Worm (Caenorhabditis elegans) whole organism, L1 larva: Measurements from ENCODE around the gene F23B12.1.
"Not testable (repeated sequence)": the region's sequence is repeated elsewhere in the genome, so short reads cannot be mapped to it uniquely, and the experiment has no call there.

ENCODE experiments used
- C34B4.2 ChIP-seq: sonication (generic microtip); optimal IDR thresholded peaks from 2 replicates; lab custom pipeline; 2017; ENCODE audit warnings: mild to moderate bottlenecking, missing genetic modification characterization, missing compliant biosample characterization
- Y116A8C.19 ChIP-seq: sonication (generic microtip); optimal IDR thresholded peaks from 2 replicates; lab custom pipeline; 2016; ENCODE audit warnings: missing compliant biosample characterization, missing genetic modification characterization, borderline replicate concordance
- aha-1 ChIP-seq: fragments of 150-350 bp; optimal IDR thresholded peaks from 2 replicates; lab custom pipeline; 2014; ENCODE audit warnings: missing biosample characterization, missing genetic modification characterization
- aly-2 ChIP-seq: fragments of 150-350 bp; optimal IDR thresholded peaks from 2 replicates; lab custom pipeline; 2014; ENCODE audit warnings: missing biosample characterization, missing genetic modification characterization
- ceh-82 ChIP-seq, 3 experiments: fragments of 150-350 bp in 1 of 3; sonication (generic microtip) in 2 of 3; optimal IDR thresholded peaks; 2 replicates each; lab custom pipeline; 2014 to 2017; ENCODE audit warnings: missing biosample characterization in 3 of 3, missing genetic modification characterization in 3 of 3
- dpl-1 ChIP-seq, 3 experiments: fragments of 150-350 bp in 2 of 3; sonication (generic microtip) in 1 of 3; optimal IDR thresholded peaks; 2 replicates each; lab custom pipeline; 2014 to 2017; ENCODE audit warnings: missing biosample characterization in 3 of 3, missing genetic modification characterization in 3 of 3, missing genetic modification reagents in 3 of 3
- efl-1 ChIP-seq, 4 experiments: fragments of 150-350 bp; optimal IDR thresholded peaks in 3 of 4; peaks in 1 of 4; 1 replicate in 1 of 4; 2 replicates in 3 of 4; lab custom pipeline; 2014; ENCODE audit warnings: missing biosample characterization in 2 of 4, missing genetic modification characterization in 2 of 4, missing genetic modification reagents in 2 of 4
- elt-2 ChIP-seq: sonication (generic microtip); optimal IDR thresholded peaks from 2 replicates; lab custom pipeline; 2016; ENCODE audit warnings: missing genetic modification characterization, mild to moderate bottlenecking, inconsistent platforms, missing compliant biosample characterization, missing genetic modification reagents
- elt-3 ChIP-seq, 6 experiments: fragments of 150-350 bp in 1 of 6; sonication (generic microtip); optimal IDR thresholded peaks; 2 replicates each; lab custom pipeline; 2017 to 2018; ENCODE audit warnings: missing biosample characterization in 6 of 6, missing genetic modification characterization in 6 of 6, inconsistent platforms in 1 of 6
- fkh-10 ChIP-seq: sonication (generic microtip); optimal IDR thresholded peaks from 2 replicates; lab custom pipeline; 2017; ENCODE audit warnings: missing biosample characterization, missing genetic modification reagents, missing genetic modification characterization
- fkh-8 ChIP-seq: sonication (generic microtip); optimal IDR thresholded peaks from 2 replicates; lab custom pipeline; 2016; ENCODE audit warnings: mild to moderate bottlenecking, missing genetic modification characterization, missing compliant biosample characterization
- grh-1 ChIP-seq: fragments of 200-800 bp; sonication (Bioruptor generic); IDR thresholded peaks from 2 replicates; pipeline ENCODE4 v1.3.6; 2022; ENCODE audit warnings: missing genetic modification reagents, missing genetic modification characterization, missing compliant biosample characterization
- hlh-17 ChIP-seq: fragments of 200-800 bp; sonication (Bioruptor generic); optimal IDR thresholded peaks from 2 replicates; lab custom pipeline; 2018; ENCODE audit warnings: missing genetic modification characterization, mild to moderate bottlenecking, missing compliant biosample characterization, moderate library complexity, borderline replicate concordance
- hlh-4 ChIP-seq: sonication (generic microtip); optimal IDR thresholded peaks from 2 replicates; lab custom pipeline; 2016; ENCODE audit warnings: mild to moderate bottlenecking, missing genetic modification characterization, missing compliant biosample characterization
- irx-1 ChIP-seq: sonication (generic microtip); optimal IDR thresholded peaks from 2 replicates; lab custom pipeline; 2016; ENCODE audit warnings: missing genetic modification characterization, missing compliant biosample characterization
- isw-1 ChIP-seq: fragments of 200-800 bp; sonication (Bioruptor generic); IDR thresholded peaks from 2 replicates; pipeline ENCODE4 v1.3.6; 2022; ENCODE audit warnings: missing genetic modification characterization, missing compliant biosample characterization
- jun-1 ChIP-seq: fragments of 150-350 bp; optimal IDR thresholded peaks from 2 replicates; lab custom pipeline; 2014; ENCODE audit warnings: missing biosample characterization, missing genetic modification reagents, missing genetic modification characterization
- lin-13 ChIP-seq: fragments of 150-350 bp; optimal IDR thresholded peaks from 2 replicates; lab custom pipeline; 2014; ENCODE audit warnings: missing biosample characterization, missing genetic modification reagents, missing genetic modification characterization
- lin-14 ChIP-seq: fragments of 200-800 bp; sonication (Bioruptor generic); optimal IDR thresholded peaks from 2 replicates; lab custom pipeline; 2018; ENCODE audit warnings: mild to moderate bottlenecking, missing genetic modification characterization, moderate library complexity, missing compliant biosample characterization
- lin-39 ChIP-seq: fragments of 150-350 bp; optimal IDR thresholded peaks from 2 replicates; lab custom pipeline; 2014; ENCODE audit warnings: missing biosample characterization, missing genetic modification reagents, missing genetic modification characterization
- lsy-2 ChIP-seq, 2 experiments: fragments of 150-350 bp; optimal IDR thresholded peaks; 2 replicates each; lab custom pipeline; 2014; ENCODE audit warnings: missing biosample characterization in 2 of 2, missing genetic modification characterization in 2 of 2
- mdl-1 ChIP-seq, 2 experiments: fragments of 150-350 bp; optimal IDR thresholded peaks; 2 replicates each; lab custom pipeline; 2014 to 2017; ENCODE audit warnings: missing biosample characterization in 2 of 2, missing genetic modification characterization in 2 of 2, inconsistent platforms in 1 of 2
- mep-1 ChIP-seq: fragments of 150-350 bp; optimal IDR thresholded peaks from 2 replicates; lab custom pipeline; 2014; ENCODE audit warnings: missing biosample characterization, missing genetic modification characterization
- nhr-19 ChIP-seq: fragments of 200-800 bp; sonication (Bioruptor generic); conservative IDR thresholded peaks from 2 replicates; pipeline ENCODE4 v1.3.6; 2022; ENCODE audit warnings: missing genetic modification characterization, missing compliant biosample characterization
- nhr-20 ChIP-seq: sonication (generic microtip); optimal IDR thresholded peaks from 2 replicates; lab custom pipeline; 2016; ENCODE audit warnings: mild to moderate bottlenecking, missing genetic modification characterization, missing compliant biosample characterization
- nhr-47 ChIP-seq: sonication (generic microtip); optimal IDR thresholded peaks from 2 replicates; lab custom pipeline; 2016; ENCODE audit warnings: mild to moderate bottlenecking, missing genetic modification characterization, moderate library complexity, missing compliant biosample characterization
- nhr-71 ChIP-seq: sonication (generic microtip); optimal IDR thresholded peaks from 2 replicates; lab custom pipeline; 2016; ENCODE audit warnings: mild to moderate bottlenecking, missing genetic modification characterization, moderate library complexity, missing compliant biosample characterization
- nhr-76 ChIP-seq: sonication (generic microtip); optimal IDR thresholded peaks from 2 replicates; lab custom pipeline; 2017; ENCODE audit warnings: missing biosample characterization, missing genetic modification characterization
- nhr-85 ChIP-seq: sonication (generic microtip); peaks from one replicate; lab custom pipeline; 2016; ENCODE audit warnings: missing genetic modification characterization, inconsistent platforms, missing compliant biosample characterization
- nhr-90 ChIP-seq: sonication (generic microtip); optimal IDR thresholded peaks from 2 replicates; lab custom pipeline; 2016; ENCODE audit warnings: mild to moderate bottlenecking, missing genetic modification characterization, missing compliant biosample characterization; ENCODE audit not compliant: poor library complexity
- pag-3 ChIP-seq: sonication (generic microtip); optimal IDR thresholded peaks from 2 replicates; lab custom pipeline; 2017; ENCODE audit warnings: missing genetic modification characterization, mild to moderate bottlenecking, missing compliant biosample characterization, antibody characterized with exemption, borderline replicate concordance; ENCODE audit not compliant: insufficient read depth
- skn-1 ChIP-seq: fragments of 150-350 bp; optimal IDR thresholded peaks from 2 replicates; lab custom pipeline; 2014; ENCODE audit warnings: missing biosample characterization, missing genetic modification characterization
- snpc-4 ChIP-seq: fragments of 150-350 bp; optimal IDR thresholded peaks from 2 replicates; lab custom pipeline; 2014; ENCODE audit warnings: missing biosample characterization, missing genetic modification characterization
- swsn-7 ChIP-seq: sonication (generic microtip); optimal IDR thresholded peaks from 2 replicates; lab custom pipeline; 2016; ENCODE audit warnings: missing genetic modification characterization, missing compliant biosample characterization
- tbx-2 ChIP-seq: sonication (generic microtip); optimal IDR thresholded peaks from 2 replicates; lab custom pipeline; 2016; ENCODE audit warnings: missing genetic modification characterization, missing compliant biosample characterization
- tlp-1 ChIP-seq: fragments of 150-350 bp; optimal IDR thresholded peaks from 2 replicates; lab custom pipeline; 2014; ENCODE audit warnings: missing biosample characterization, missing genetic modification characterization
- unc-130 ChIP-seq: fragments of 150-350 bp; optimal IDR thresholded peaks from 2 replicates; lab custom pipeline; 2017; ENCODE audit warnings: missing biosample characterization, missing genetic modification characterization, inconsistent platforms
- unc-62 ChIP-seq: fragments of 150-350 bp; optimal IDR thresholded peaks from 2 replicates; lab custom pipeline; 2014; ENCODE audit warnings: missing biosample characterization, missing genetic modification reagents, missing genetic modification characterization
- unc-86 ChIP-seq: sonication (generic microtip); optimal IDR thresholded peaks from 2 replicates; lab custom pipeline; 2016; ENCODE audit warnings: missing genetic modification characterization, missing compliant biosample characterization
- xbp-1 ChIP-seq: sonication (generic microtip); optimal IDR thresholded peaks from 2 replicates; lab custom pipeline; 2016; ENCODE audit warnings: missing genetic modification characterization, missing compliant biosample characterization

F23B12.1 gene

DNA sequence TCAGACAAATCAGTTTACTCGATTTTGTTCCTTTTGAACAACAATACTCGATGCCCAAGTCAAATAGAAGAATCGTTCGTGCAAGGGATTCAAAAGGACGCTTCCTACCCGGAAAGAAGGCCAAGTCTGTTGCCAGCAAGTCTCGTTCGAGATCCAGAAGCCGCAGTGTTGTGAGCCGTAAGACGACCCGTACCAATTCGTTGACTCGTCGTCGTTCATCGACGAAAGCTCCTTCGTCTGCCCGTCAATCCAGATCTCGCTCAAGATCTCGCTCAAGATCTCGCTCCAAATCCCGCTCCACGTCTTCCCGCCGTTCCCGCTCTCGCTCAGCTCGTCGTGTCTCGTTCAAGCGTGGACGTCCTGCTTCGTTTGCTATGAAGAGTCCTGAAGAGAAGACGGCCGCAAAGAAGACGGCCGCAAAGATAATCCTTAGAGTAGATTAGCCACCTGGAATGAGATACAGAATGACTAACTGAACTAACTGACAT is 31.7 kb downstream of the F23B12.1 start, which contains the start of gene F08H9.2:
Gene F08H9.2, plus strand, starts transcription at position 51 of the 488 bp plus-strand sequence.
- TF ChIP-seq xbp-1 (tag; lab: Kevin White, UChicago) (no peak), nhr-47 (tag; lab: Kevin White, UChicago) (no peak), aly-2 (tag; lab: Kevin White, UChicago) (no peak), mdl-1 (tag; optimal IDR thresholded peaks at IDR 0.05; lab: Kevin White, UChicago) (no peak), fkh-10 (GFP tag; lab: Kevin White, UChicago) (no peak), nhr-20 (tag; lab: Kevin White, UChicago) (no peak), unc-86 (tag; lab: Kevin White, UChicago) (no peak), isw-1 (GFP tag; lab: Robert Waterston, UW) (no peak), hlh-17 (GFP tag; lab: Kevin White, UChicago) (no peak), C34B4.2 (no peak), nhr-90 (tag; lab: Kevin White, UChicago) (no peak), nhr-71 (tag; lab: Kevin White, UChicago) (no peak), elt-3 (tag; optimal IDR thresholded peaks at IDR 0.05; lab: Kevin White, UChicago) (no peak), lin-13 (no peak), lsy-2 (tag; optimal IDR thresholded peaks at IDR 0.05; lab: Kevin White, UChicago) (no peak), lin-14 (no peak), Y116A8C.19 (tag; lab: Kevin White, UChicago) (no peak), lin-39 (tag; lab: Kevin White, UChicago) (no peak), tbx-2 (tag; lab: Kevin White, UChicago) (no peak), jun-1 (tag; lab: Kevin White, UChicago) (no peak)

DNA sequence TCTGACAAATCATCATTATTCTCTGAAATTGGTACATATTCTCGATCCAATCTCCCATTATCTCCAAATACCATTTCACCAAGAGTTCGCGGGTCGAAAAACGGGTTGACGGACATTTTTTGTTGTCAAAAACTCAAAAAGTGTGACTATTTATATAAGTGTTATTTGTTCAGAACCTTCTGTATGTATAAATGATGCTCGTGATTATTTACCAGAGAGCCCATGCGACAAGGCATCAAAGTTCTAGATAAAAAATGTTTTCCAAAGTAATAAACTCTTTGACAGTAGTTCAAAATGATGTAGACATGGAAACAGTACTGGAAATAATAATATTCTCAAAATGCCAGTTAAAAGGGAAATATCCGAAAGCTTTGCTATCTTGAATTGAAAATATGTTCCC is 33.7 kb downstream of the F23B12.1 start:
- TF ChIP-seq nhr-85 (tag; lab: Kevin White, UChicago), result no peak
- peak; percentile 1 for TF ChIP-seq skn-1 (tag; lab: Kevin White, UChicago)

DNA sequence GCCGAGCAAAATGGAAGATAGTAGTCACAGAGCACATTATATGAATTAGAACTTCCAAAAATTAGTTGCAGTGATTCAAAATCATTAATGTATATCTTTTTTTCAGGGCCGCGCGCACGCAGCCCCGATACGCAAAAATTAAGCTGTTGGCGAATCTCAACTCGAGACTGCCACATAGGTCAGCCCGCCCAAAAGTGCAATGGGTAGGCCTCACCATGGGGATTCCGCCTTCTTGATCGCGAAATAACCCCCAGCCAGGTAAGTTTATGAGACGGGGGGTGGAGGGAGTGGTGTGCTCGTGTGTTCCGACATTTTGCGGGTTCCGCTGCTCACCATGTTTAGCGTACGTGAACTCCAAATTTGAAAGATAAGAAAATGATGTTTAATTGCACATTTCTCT is 34.1 kb downstream of the F23B12.1 start, which contains the start of gene F08H9.3:
Gene F08H9.3, minus strand, starts transcription at position 252 of the 400 bp plus-strand sequence.
- not testable (repeated sequence) for TF ChIP-seq efl-1 (optimal IDR thresholded peaks at IDR 0.05; lab: Kevin White, UChicago)
- TF ChIP-seq efl-1 (GFP tag; optimal IDR thresholded peaks at IDR 0.05 in 1 of 2; lab: Kevin White, UChicago) (peak in 1 of 2 experiments; percentile 84), nhr-20 (tag; lab: Kevin White, UChicago) (peak; percentile 9), snpc-4 (tag; lab: Kevin White, UChicago) (peak; percentile 86), nhr-90 (tag; lab: Kevin White, UChicago) (peak; percentile 26), nhr-71 (tag; lab: Kevin White, UChicago) (peak; percentile 16), elt-2 (peak; percentile 85)

DNA sequence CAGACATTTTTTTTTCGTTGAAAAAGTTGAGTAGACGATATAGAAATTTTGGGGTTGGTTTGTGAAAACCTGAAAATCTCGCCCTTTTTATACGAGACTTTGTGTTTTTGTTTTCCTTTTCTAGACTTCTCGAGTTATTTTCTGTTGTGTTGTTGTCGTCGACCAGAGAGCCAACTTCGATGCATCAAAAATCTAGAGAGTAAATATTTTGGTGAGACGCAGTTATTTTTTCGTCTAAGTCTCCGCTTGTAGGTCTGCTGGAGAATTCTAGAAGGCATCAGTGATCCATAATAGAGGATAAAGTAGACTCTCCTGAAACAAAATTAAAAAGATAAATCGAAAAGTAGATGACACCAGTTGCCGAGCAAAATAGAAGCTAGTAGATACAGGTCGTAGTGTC is 35.4 kb downstream of the F23B12.1 start, which contains the start of gene F08H9.4:
Gene F08H9.4, minus strand, starts transcription at position 61 of the 400 bp plus-strand sequence.
- TF ChIP-seq lin-13, result no peak
- no peak for TF ChIP-seq tlp-1
- TF ChIP-seq irx-1 (tag; lab: Kevin White, UChicago), result no peak
- no peak for TF ChIP-seq nhr-19 (GFP tag; lab: Robert Waterston, UW)

DNA sequence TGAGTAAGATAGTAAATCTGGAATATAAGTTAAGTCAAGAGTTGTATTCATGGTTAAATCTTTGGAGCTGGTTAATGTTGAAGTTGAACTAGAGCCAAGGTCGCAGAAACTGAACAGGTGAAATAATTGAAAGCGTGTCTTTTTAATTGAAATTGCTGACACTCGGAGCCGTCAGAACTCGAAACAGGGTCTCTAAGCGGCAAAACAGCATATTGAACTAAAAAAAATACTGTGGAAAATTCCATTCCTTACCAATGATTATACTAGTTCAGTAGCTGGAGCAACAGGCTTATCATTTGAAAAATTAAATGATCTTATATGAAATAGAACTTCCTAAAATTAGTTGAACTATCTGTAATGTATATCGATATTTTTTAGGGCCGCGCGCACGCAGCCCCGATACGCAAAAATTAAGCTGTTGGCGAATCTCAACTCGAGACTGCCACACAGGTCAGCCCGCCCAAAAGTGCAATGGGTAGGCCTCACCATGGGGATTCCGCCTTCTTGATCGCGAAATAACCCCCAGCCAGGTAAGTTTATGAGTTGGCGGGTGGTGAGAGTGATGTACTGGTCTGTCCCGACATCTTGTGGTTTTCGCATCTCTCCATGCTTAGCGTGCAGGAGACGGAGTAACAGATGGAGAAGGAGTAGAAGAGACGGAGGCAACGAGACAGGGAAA is 39.4 kb downstream of the F23B12.1 start, which contains the start of gene srz-97:
Gene srz-97, minus strand, starts transcription at position 51 of the 679 bp plus-strand sequence.
- peak; percentile 90 for TF ChIP-seq nhr-85 (tag; lab: Kevin White, UChicago)
- TF ChIP-seq hlh-4 (tag; lab: Kevin White, UChicago), result peak; percentile 4
- peak; percentile 65 for TF ChIP-seq elt-2
- TF ChIP-seq efl-1 (optimal IDR thresholded peaks at IDR 0.05; lab: Kevin White, UChicago), result peak; percentile 41 to 60
- TF ChIP-seq efl-1 (GFP tag; optimal IDR thresholded peaks at IDR 0.05 in 1 of 2; lab: Kevin White, UChicago), result peak in 1 of 2 experiments; percentile 77
- TF ChIP-seq unc-130 (tag; lab: Kevin White, UChicago), result no peak
- TF ChIP-seq fkh-8, result no peak
- peak; percentile 69 for TF ChIP-seq nhr-20 (tag; lab: Kevin White, UChicago)
- peak; percentile 4 for TF ChIP-seq mep-1 (tag; lab: Kevin White, UChicago)
- peak; percentile 65 for TF ChIP-seq grh-1
- TF ChIP-seq ceh-82 (tag; optimal IDR thresholded peaks at IDR 0.05; lab: Kevin White, UChicago), result peak in 1 of 3 experiments; percentile 16
- no peak for TF ChIP-seq aha-1 (tag; lab: Kevin White, UChicago)
- peak; percentile 42 for TF ChIP-seq lin-14
- peak; percentile 84 for TF ChIP-seq nhr-90 (tag; lab: Kevin White, UChicago)
- TF ChIP-seq unc-62 (GFP tag; lab: Kevin White, UChicago), result no peak
- peak; percentile 58 for TF ChIP-seq swsn-7
- no peak for TF ChIP-seq pag-3 (tag; lab: Kevin White, UChicago)
- no peak for TF ChIP-seq nhr-76 (tag; lab: Kevin White, UChicago)
- TF ChIP-seq dpl-1 (GFP tag; optimal IDR thresholded peaks at IDR 0.05; lab: Kevin White, UChicago), result peak in 1 of 3 experiments; percentile 27
- peak; percentile 97 for TF ChIP-seq snpc-4 (tag; lab: Kevin White, UChicago)
- peak; percentile 73 for TF ChIP-seq nhr-47 (tag; lab: Kevin White, UChicago)
